Worm (Caenorhabditis elegans): ENCODE measurements around the gene F26D2.14.

DNA sequence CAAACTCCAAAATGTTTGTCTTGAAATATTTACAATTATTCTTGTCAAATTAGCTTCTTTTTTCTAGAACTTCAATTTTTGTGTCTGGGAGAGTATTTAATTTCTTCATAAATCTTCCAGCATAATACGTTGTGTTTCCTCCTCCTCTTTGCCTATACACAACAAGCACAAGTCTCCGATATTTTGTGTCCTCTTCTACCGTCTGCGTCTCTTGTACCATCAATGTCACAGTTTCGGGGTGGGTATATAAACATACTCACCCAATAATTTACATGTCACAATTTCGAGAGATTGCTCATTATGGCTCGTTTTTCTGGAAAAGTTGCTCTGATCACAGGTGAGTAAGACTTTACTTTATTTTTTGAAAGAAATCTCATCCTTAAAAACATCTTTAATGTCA lies 1.9 kb downstream of the F26D2.14 start, which contains the start of gene F26D2.15:
- TF ChIP-seq flt-1 (GFP tag; IDR thresholded peaks at IDR 0.05), result no peak
- TF ChIP-seq cog-1 (tag; optimal IDR thresholded peaks at IDR 0.05), result no peak
- TF ChIP-seq tab-1 (GFP tag; IDR thresholded peaks at IDR 0.05), result no peak
- TF ChIP-seq ztf-29 (GFP tag; IDR thresholded peaks at IDR 0.05), result no peak
- TF ChIP-seq ref-1 (GFP tag; conservative IDR thresholded peaks at IDR 0.05), result no peak
- TF ChIP-seq T22C8.4 (GFP tag; IDR thresholded peaks at IDR 0.05), result no peak
- TF ChIP-seq ztf-23 (GFP tag; IDR thresholded peaks at IDR 0.05), result no peak

Data from whole organism, midembryonic.